Fruit fly (Drosophila melanogaster) whole organism: ENCODE data around the gene Pak.

Experiments
- Dll ChIP-seq: fragments of >200 bp; optimal IDR thresholded peaks from 2 replicates; lab custom pipeline; 2017
- EcR ChIP-seq, 2 experiments: fragments of >200 bp; optimal IDR thresholded peaks; 2 replicates each; lab custom pipeline; 2017; ENCODE audit warnings: missing biosample characterization in 2 of 2, missing genetic modification characterization in 2 of 2, missing genetic modification reagents in 2 of 2
- pan ChIP-seq: fragments of >200 bp; optimal IDR thresholded peaks from 2 replicates; lab custom pipeline; 2017

DNA sequence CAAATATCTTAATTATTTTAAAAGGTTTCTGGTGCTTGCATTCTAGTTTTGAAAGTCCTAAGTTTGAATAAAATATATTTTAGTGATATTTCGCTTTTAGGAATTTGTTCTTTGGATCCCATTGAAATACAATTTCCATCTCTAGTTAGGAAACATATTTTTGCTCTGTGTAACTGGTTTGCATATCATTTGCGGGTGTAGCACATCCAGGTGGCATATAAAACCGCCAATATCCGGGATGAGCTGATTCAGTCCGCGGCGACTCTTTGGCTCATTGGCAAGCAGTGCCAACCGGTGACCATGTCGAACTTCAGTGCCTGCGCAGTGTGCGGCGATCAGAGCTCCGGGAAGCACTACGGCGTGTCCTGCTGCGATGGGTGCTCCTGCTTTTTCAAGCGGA, 1.8 kb upstream of the Pak start, which contains the start of gene Hr83:
- TF ChIP-seq pan (lab: Kevin White, UChicago) = no peak
- no peak for TF ChIP-seq EcR (GFP tag; optimal IDR thresholded peaks at IDR 0.05; lab: Kevin White, UChicago)
- TF ChIP-seq Dll (lab: Kevin White, UChicago) = no peak
